Worm (Caenorhabditis elegans): ENCODE measurements around the gene F47B8.8.

DNA sequence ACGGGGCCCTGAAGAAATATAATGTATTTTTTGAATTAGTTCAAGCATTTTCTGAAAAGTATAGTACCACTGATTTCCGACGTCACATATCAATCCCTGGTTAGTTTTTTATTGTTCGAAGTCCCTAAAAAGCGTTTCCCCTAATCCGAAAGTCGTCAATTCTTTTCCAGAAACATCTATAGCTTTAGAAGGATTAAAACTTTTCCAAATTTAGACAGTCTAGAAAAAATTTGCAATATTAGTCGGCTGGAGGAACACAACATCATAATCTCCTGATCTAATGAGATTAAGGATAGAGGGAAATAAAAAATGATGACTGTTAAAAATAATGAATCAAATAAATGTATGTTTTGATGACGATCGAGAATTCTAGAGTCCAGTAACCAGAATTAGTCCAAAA lies 46.5 kb downstream of the F47B8.8 start:
- TF ChIP-seq him-1 (tag; optimal IDR thresholded peaks at IDR 0.05) (no peak), W03F9.2 (tag; optimal IDR thresholded peaks at IDR 0.05) (no peak), dao-5 (tag; optimal IDR thresholded peaks at IDR 0.05) (no peak)
